Fruit fly (Drosophila melanogaster): ENCODE results near the gene CG5149.

CG5149 gene

dm6 chr2L:7396962-7397361 lies 8.9 kb upstream of the CG5149 start (continued):
- peak; percentile 64 for TF ChIP-seq CG10209 (GFP tag; optimal IDR thresholded peaks at IDR 0.05)
- TF ChIP-seq pum (GFP tag; optimal IDR thresholded peaks at IDR 0.05) = peak; percentile 36
- peak; percentile 73 for TF ChIP-seq Rx (GFP tag; IDR thresholded peaks at IDR 0.05)
- peak; percentile 17 for TF ChIP-seq CG14710 (tag; optimal IDR thresholded peaks at IDR 0.05)
- no peak for TF ChIP-seq CG7745 (tag; optimal IDR thresholded peaks at IDR 0.05)
- peak; percentile 57; the same call in 2 of the 3 replicates for TF ChIP-seq Aef1 (GFP tag; IDR thresholded peaks at IDR 0.05)
- peak; percentile 34 for TF ChIP-seq Antp (GFP tag; optimal IDR thresholded peaks at IDR 0.05)
- TF ChIP-seq tx (GFP tag; optimal IDR thresholded peaks at IDR 0.05) = no peak
- TF ChIP-seq wek (GFP tag; optimal IDR thresholded peaks at IDR 0.05) = no peak
- no peak for TF ChIP-seq CG15696 (tag; optimal IDR thresholded peaks at IDR 0.05)
- TF ChIP-seq Poxn (GFP tag; IDR thresholded peaks at IDR 0.05) = no peak
- TF ChIP-seq sob (GFP tag; IDR thresholded peaks at IDR 0.05) = peak; percentile 83
- peak; percentile 69 for TF ChIP-seq CG30403 (GFP tag; optimal IDR thresholded peaks at IDR 0.05)
- TF ChIP-seq CG11695 (GFP tag; IDR thresholded peaks at IDR 0.05) = peak; percentile 81
- peak; percentile 79 for TF ChIP-seq Fer1 (GFP tag; optimal IDR thresholded peaks at IDR 0.05)
- TF ChIP-seq CG17359 (tag; optimal IDR thresholded peaks at IDR 0.05) = peak; percentile 68
- TF ChIP-seq z (GFP tag; IDR thresholded peaks at IDR 0.05) = no peak
- TF ChIP-seq nerfin-2 (GFP tag; IDR thresholded peaks at IDR 0.05; ENCODE audit: partially characterized antibody) = no peak
- TF ChIP-seq Dll (GFP tag; IDR thresholded peaks at IDR 0.05; ENCODE audit: partially characterized antibody) = no peak
- TF ChIP-seq org-1 (GFP tag; optimal IDR thresholded peaks at IDR 0.05) = peak; percentile 48
- TF ChIP-seq CG14441 (GFP tag; IDR thresholded peaks at IDR 0.05) = peak; percentile 84
- no peak for TF ChIP-seq CG43689 (GFP tag; IDR thresholded peaks at IDR 0.05)
- TF ChIP-seq dmrt11E (tag; optimal IDR thresholded peaks at IDR 0.05) = peak; percentile 15
- TF ChIP-seq CG32767 (GFP tag; IDR thresholded peaks at IDR 0.05) = peak; percentile 63; the same call in 1 of the 2 replicates
- no peak for TF ChIP-seq exex (tag; optimal IDR thresholded peaks at IDR 0.05)
- peak; percentile 59 for TF ChIP-seq nmo (GFP tag; optimal IDR thresholded peaks at IDR 0.05)
- no peak for TF ChIP-seq CG2199 (GFP tag; IDR thresholded peaks at IDR 0.05)
- TF ChIP-seq CG1602 (GFP tag; optimal IDR thresholded peaks at IDR 0.05) = peak; percentile 42
- TF ChIP-seq chinmo (GFP tag; IDR thresholded peaks at IDR 0.05; ENCODE audit: partially characterized antibody) = no peak
- TF ChIP-seq jumu (GFP tag; optimal IDR thresholded peaks at IDR 0.05) = peak; percentile 48
- TF ChIP-seq nau (GFP tag; optimal IDR thresholded peaks at IDR 0.05) = peak; percentile 13
- TF ChIP-seq vnd (GFP tag; IDR thresholded peaks at IDR 0.05; ENCODE audit: partially characterized antibody) = no peak
- TF ChIP-seq prd (optimal IDR thresholded peaks at IDR 0.05) = no peak
- TF ChIP-seq prd (GFP tag; IDR thresholded peaks at IDR 0.05) = peak; percentile 85
- TF ChIP-seq CG7357 (GFP tag; IDR thresholded peaks at IDR 0.05) = peak; percentile 65; the same call in 2 of the 3 replicates
- TF ChIP-seq Ssrp (tag; optimal IDR thresholded peaks at IDR 0.05) = peak; percentile 52
- TF ChIP-seq slp2 (GFP tag; optimal IDR thresholded peaks at IDR 0.05) = peak; percentile 19
- TF ChIP-seq dan (GFP tag; IDR thresholded peaks at IDR 0.05) = no peak
- TF ChIP-seq CG2889 (GFP tag; IDR thresholded peaks at IDR 0.05) = no peak
- TF ChIP-seq lilli (GFP tag; optimal IDR thresholded peaks at IDR 0.05) = peak; percentile 73
- peak; percentile 84 for TF ChIP-seq dysf (GFP tag; IDR thresholded peaks at IDR 0.05)
- peak; percentile 44 for TF ChIP-seq CG1233 (GFP tag; optimal IDR thresholded peaks at IDR 0.05)
- no peak for TF ChIP-seq Hey (tag; optimal IDR thresholded peaks at IDR 0.05)
- TF ChIP-seq CG15011 (GFP tag; optimal IDR thresholded peaks at IDR 0.05) = peak; percentile 18
- TF ChIP-seq CG12942 (GFP tag; optimal IDR thresholded peaks at IDR 0.05) = peak; percentile 40
- TF ChIP-seq Pdp1 (GFP tag; optimal IDR thresholded peaks at IDR 0.05) = peak; percentile 52 to 72
- TF ChIP-seq row (GFP tag; IDR thresholded peaks at IDR 0.05) = peak; percentile 80
- peak; percentile 60; the same call in 2 of the 3 replicates for TF ChIP-seq CG14050 (GFP tag; IDR thresholded peaks at IDR 0.05)
- TF ChIP-seq esg (GFP tag; conservative IDR thresholded peaks at IDR 0.05) = peak; percentile 51
- no peak for TF ChIP-seq fd64A (GFP tag; optimal IDR thresholded peaks at IDR 0.05)
- no peak for TF ChIP-seq HLHmδ (GFP tag; optimal IDR thresholded peaks at IDR 0.05)

Measured in whole organism, embryonic.